Worm (Caenorhabditis elegans): ENCODE measurements around the gene F57B1.5.

- TF ChIP-seq ces-1 (GFP tag; optimal IDR thresholded peaks at IDR 0.05) (no peak), sem-2 (GFP tag; optimal IDR thresholded peaks at IDR 0.05) (no peak), nhr-28 (tag; optimal IDR thresholded peaks at IDR 0.05) (no peak)
Observed at ce11 chrV:13200609-13201008, 6.9 kb upstream of the F57B1.5 start.

Measured in whole organism, mixed stage, embryonic.